Fruit fly (Drosophila melanogaster) whole organism, adult: Measurements from ENCODE around the gene CG11035.

Experiments used
- CG11617 ChIP-seq: fragments of 200-800 bp; sonication (Bioruptor generic); optimal IDR thresholded peaks from 2 replicates; lab custom pipeline; 2017; ENCODE audit warnings: mild to moderate bottlenecking, missing biosample characterization, missing genetic modification reagents, missing genetic modification characterization
- CG12768 ChIP-seq: fragments of 200-800 bp; sonication (Bioruptor generic); optimal IDR thresholded peaks from 2 replicates; lab custom pipeline; 2017; ENCODE audit warnings: missing biosample characterization, missing genetic modification characterization, mild to moderate bottlenecking, moderate library complexity, missing genetic modification reagents
- CG14711 ChIP-seq: fragments of 200-800 bp; sonication (Bioruptor generic); optimal IDR thresholded peaks from 2 replicates; lab custom pipeline; 2018; ENCODE audit warnings: missing biosample characterization, mild to moderate bottlenecking, missing genetic modification characterization, moderate library complexity
- CG5204 ChIP-seq: fragments of 200-800 bp; sonication (Bioruptor generic); optimal IDR thresholded peaks from 2 replicates; lab custom pipeline; 2016; ENCODE audit warnings: missing biosample characterization, missing genetic modification characterization
- CG7045 ChIP-seq: fragments of 200-800 bp; sonication (Bioruptor generic); optimal IDR thresholded peaks from 2 replicates; lab custom pipeline; 2017; ENCODE audit warnings: missing biosample characterization, mild to moderate bottlenecking, missing genetic modification characterization
- CG7101 ChIP-seq: fragments of 200-800 bp; sonication (Bioruptor generic); optimal IDR thresholded peaks from 2 replicates; lab custom pipeline; 2018; ENCODE audit warnings: missing biosample characterization, mild to moderate bottlenecking, missing genetic modification characterization, moderate library complexity
- cic ChIP-seq: fragments of 200-800 bp; sonication (Bioruptor generic); optimal IDR thresholded peaks from 2 replicates; lab custom pipeline; 2017; ENCODE audit warnings: missing biosample characterization, mild to moderate bottlenecking, missing genetic modification characterization, moderate library complexity
- pad ChIP-seq: fragments of 200-800 bp; sonication (Bioruptor generic); optimal IDR thresholded peaks from 3 replicates; lab custom pipeline; 2017; ENCODE audit warnings: missing biosample characterization, missing genetic modification characterization, mild to moderate bottlenecking, moderate library complexity, missing genetic modification reagents
- tj ChIP-seq: fragments of 200-800 bp; sonication (Bioruptor generic); optimal IDR thresholded peaks from 3 replicates; lab custom pipeline; 2017; ENCODE audit warnings: missing biosample characterization, mild to moderate bottlenecking, missing genetic modification characterization, moderate library complexity

- TF ChIP-seq CG14711 (tag; lab: Kevin White, UChicago) (no peak), CG7045 (GFP tag; lab: Kevin White, UChicago) (no peak), cic (GFP tag; lab: Kevin White, UChicago) (no peak), CG7101 (no peak), tj (GFP tag; lab: Kevin White, UChicago) (no peak), CG5204 (GFP tag; lab: Kevin White, UChicago) (no peak), CG12768 (GFP tag; lab: Kevin White, UChicago) (no peak), CG11617 (GFP tag; lab: Kevin White, UChicago) (no peak), pad (GFP tag; lab: Kevin White, UChicago) (no peak)
Measured at dm6 chr3R:8038927-8039326, 6.1 kb upstream of the CG11035 start.
